Fruit fly (Drosophila melanogaster): ENCODE data around the gene Rab3-GAP.

The Rab3-GAP gene

DNA sequence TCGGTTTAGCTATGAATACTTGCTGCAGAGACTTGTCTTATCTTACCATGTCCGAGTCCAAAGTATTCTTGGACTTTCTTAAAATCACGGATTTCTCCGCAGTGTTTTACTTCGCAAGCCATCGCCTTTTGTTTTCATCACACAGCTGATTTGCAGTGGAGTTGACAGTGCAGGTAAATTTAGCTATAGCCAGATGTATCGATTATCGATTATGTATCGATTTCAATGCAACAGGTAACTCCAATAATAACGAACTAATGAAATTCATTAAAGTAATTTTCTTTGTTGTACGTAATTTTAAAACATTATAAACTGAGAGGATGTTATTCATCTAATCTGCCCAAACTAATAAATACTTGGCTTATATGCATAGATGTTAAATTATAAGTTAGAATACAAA lies at the start of gene Rab3-GAP:
Gene Rab3-GAP (minus strand): TSS at position 150 of the 400 bp plus-strand sequence.
- TF ChIP-seq Sox102F (GFP tag; optimal IDR thresholded peaks at IDR 0.05): no peak
- no peak for TF ChIP-seq CG11294 (GFP tag; IDR thresholded peaks at IDR 0.05)
- TF ChIP-seq CG6854 (GFP tag; optimal IDR thresholded peaks at IDR 0.05): peak; percentile 40
- peak; percentile 73 for TF ChIP-seq Eip78C (GFP tag)
- TF ChIP-seq svp (GFP tag): no peak
- TF ChIP-seq CG6792 (GFP tag; optimal IDR thresholded peaks at IDR 0.05): no peak
- no peak for TF ChIP-seq Blimp-1 (GFP tag; optimal IDR thresholded peaks at IDR 0.05)
- no peak for TF ChIP-seq CG15336 (GFP tag; IDR thresholded peaks at IDR 0.05)
- peak; percentile 15 for TF ChIP-seq CG3032 (tag; optimal IDR thresholded peaks at IDR 0.05)
- no peak for TF ChIP-seq CG3919 (GFP tag; optimal IDR thresholded peaks at IDR 0.05)
- TF ChIP-seq CG8632 (GFP tag; optimal IDR thresholded peaks at IDR 0.05): no peak
- no peak for TF ChIP-seq fkh (GFP tag; optimal IDR thresholded peaks at IDR 0.05)
- peak; percentile 30 for TF ChIP-seq CG31627 (GFP tag; optimal IDR thresholded peaks at IDR 0.05)
- no peak for TF ChIP-seq dsx (GFP tag; optimal IDR thresholded peaks at IDR 0.05; ENCODE audit: poor library complexity, severe bottlenecking)
- TF ChIP-seq Sox14 (GFP tag; optimal IDR thresholded peaks at IDR 0.05): peak; percentile 62
- TF ChIP-seq Ets96B (tag; optimal IDR thresholded peaks at IDR 0.05): no peak
- no peak for TF ChIP-seq Lpt (GFP tag; optimal IDR thresholded peaks at IDR 0.05)
- no peak for TF ChIP-seq Gug (GFP tag; IDR thresholded peaks at IDR 0.05)
- peak; percentile 35 for TF ChIP-seq lz (GFP tag; optimal IDR thresholded peaks at IDR 0.05)
- no peak for TF ChIP-seq CG7368 (GFP tag; optimal IDR thresholded peaks at IDR 0.05)
- TF ChIP-seq Eip93F (GFP tag; optimal IDR thresholded peaks at IDR 0.05): no peak
- peak; percentile 70 for TF ChIP-seq esn (GFP tag; optimal IDR thresholded peaks at IDR 0.05)
- no peak for TF ChIP-seq CG11902 (GFP tag; optimal IDR thresholded peaks at IDR 0.05)
- peak; percentile 0 for TF ChIP-seq Ets21C (GFP tag; optimal IDR thresholded peaks at IDR 0.05)
- peak; percentile 50; the same call in 1 of the 3 replicates for TF ChIP-seq eg (GFP tag; IDR thresholded peaks at IDR 0.05)
- TF ChIP-seq Eip75B (GFP tag; optimal IDR thresholded peaks at IDR 0.05): no peak
- no peak for TF ChIP-seq CG6808 (GFP tag; optimal IDR thresholded peaks at IDR 0.05)
- peak; percentile 22; the same call in 1 of the 3 replicates for TF ChIP-seq CG8119 (GFP tag; IDR thresholded peaks at IDR 0.05)
- TF ChIP-seq pdm3 (GFP tag; optimal IDR thresholded peaks at IDR 0.05): no peak
- no peak for TF ChIP-seq CG16779 (tag; optimal IDR thresholded peaks at IDR 0.05)
- no peak for TF ChIP-seq CG1621 (tag; optimal IDR thresholded peaks at IDR 0.05)
- no peak for TF ChIP-seq CG11762 (GFP tag; optimal IDR thresholded peaks at IDR 0.05; ENCODE audit: insufficient read depth)
- TF ChIP-seq fd85E (GFP tag; optimal IDR thresholded peaks at IDR 0.05): no peak

DNA sequence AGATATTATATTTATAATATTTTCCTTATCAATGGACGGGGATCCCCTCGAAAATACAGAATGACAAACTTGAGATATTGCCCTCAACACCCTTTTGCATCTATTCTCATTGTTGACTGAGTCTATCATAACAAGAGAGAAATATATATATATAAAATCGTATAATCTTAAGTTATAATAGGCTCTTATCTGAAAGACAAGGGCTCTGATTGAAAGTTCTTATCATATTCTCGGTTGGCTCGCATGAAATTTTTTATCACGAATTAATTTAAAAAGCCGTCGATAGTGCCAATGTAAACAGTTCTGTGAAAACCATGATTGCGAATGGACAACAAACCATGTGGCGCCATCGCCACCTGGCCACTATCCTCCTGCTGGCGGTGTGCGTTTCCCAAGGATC lies 47.8 kb upstream of the Rab3-GAP start, which contains the start of gene Phae2:
Gene Phae2 (plus strand): TSS at position 301 of the 400 bp plus-strand sequence.
- TF ChIP-seq CG16779 (tag; optimal IDR thresholded peaks at IDR 0.05): no peak
- no peak for TF ChIP-seq Hr39 (GFP tag; optimal IDR thresholded peaks at IDR 0.05)
- peak; percentile 32 for TF ChIP-seq Eip78C (GFP tag)

DNA sequence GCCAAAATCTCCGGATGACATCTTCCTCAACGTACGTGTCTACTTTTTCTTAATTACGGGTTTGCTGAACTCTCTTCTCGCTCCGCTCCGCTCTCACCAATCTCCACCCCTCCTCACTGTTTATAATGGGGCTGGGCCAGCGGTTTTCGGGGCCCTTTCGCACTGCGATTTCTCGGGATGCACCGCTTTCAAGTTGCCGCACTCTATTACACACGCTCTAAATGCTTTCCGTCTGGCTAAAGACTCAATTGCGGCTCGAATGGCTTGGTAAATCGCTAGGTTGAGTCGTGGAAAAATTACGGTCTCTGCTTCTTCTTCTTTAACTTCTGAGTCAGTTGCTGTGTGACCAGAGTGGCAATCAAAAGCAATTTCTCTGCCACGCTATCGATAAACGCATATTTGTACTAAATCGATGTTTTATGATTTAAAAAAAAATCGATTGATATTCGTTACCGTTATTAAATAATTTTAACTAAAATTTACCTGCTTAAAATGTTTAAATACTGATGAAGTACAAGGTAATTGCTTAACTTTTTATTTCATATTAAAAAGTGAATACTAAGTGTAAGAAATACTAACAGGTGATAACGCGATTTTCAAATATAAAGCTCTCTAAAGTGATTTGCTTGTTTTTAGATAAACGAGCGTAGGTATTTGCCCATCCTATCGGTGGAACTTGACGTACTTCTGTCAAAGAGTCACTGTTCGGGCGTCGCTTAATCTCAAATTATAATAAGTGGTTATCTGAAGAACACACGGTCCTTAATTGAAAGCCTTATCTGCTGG lies 46.0 kb upstream of the Rab3-GAP start, which contains the start of the genes Rab6 and Phae1:
Gene Rab6 (minus strand): TSS at position 338 of the 786 bp plus-strand sequence.
Gene Phae1 (plus strand): TSS at position 639 of the 786 bp plus-strand sequence.
- TF ChIP-seq CG6276 (GFP tag; optimal IDR thresholded peaks at IDR 0.05) (no peak), CG34406 (GFP tag; optimal IDR thresholded peaks at IDR 0.05) (no peak), CG6854 (GFP tag; optimal IDR thresholded peaks at IDR 0.05) (peak; percentile 68), Eip78C (GFP tag) (peak; percentile 15), CG3032 (tag; optimal IDR thresholded peaks at IDR 0.05) (peak; percentile 6), svp (GFP tag) (peak; percentile 77), CG1621 (tag; optimal IDR thresholded peaks at IDR 0.05) (peak; percentile 73)

Data from whole organism, prepupa.